Fruit fly (Drosophila melanogaster): ENCODE data around the gene mtgo.

mtgo gene

DNA sequence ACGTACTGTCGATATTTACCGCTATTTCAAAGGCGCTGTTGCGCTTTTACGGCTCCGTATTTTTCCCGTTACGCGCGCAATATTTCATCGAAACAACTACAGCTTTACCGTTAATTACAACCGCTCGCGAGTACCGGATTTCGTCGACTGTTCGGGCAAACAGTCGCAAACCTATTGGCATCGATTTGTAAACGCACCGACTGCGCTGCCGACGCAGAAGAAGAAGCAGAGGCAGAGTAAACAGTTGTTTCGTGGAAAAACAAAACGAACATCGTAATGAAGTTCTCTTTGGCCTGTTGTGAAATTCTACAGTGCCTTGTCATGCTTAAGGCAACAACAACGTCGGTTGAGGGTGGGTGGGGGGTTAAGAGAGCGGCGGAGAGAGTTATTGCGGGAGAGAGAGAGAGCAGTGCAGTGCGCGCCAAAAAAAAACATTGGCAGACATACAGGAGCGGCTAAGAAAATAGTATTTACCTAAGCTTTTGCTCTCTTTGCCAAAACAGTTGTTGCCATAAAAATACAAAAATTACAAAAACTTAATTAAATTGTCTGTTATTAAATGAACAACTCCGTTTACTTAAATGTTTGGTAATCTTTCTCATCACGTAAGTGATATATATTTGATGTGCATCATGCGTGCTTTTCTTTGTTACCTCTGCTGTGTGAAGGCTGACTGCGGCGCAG, 12.0 kb upstream of the mtgo start, which contains the start of gene CG5953:
CG5953 (minus strand) TSS at position 176 of the 684 bp plus-strand sequence.
- TF ChIP-seq CG7045 (GFP tag; optimal IDR thresholded peaks at IDR 0.05) = peak; percentile 92
- peak; percentile 96 for TF ChIP-seq CG33017 (tag; optimal IDR thresholded peaks at IDR 0.05)
- TF ChIP-seq CG5204 (GFP tag; optimal IDR thresholded peaks at IDR 0.05) = peak; percentile 89
- peak; percentile 86 for TF ChIP-seq kay (GFP tag; ENCODE audit: borderline replicate concordance)
- TF ChIP-seq CG1620 (GFP tag; optimal IDR thresholded peaks at IDR 0.05) = peak; percentile 45
- TF ChIP-seq CG7101 (tag; optimal IDR thresholded peaks at IDR 0.05) = peak; percentile 95
- peak; percentile 100 for TF ChIP-seq ovo (GFP tag; optimal IDR thresholded peaks at IDR 0.05)
- TF ChIP-seq Hr96 (GFP tag; optimal IDR thresholded peaks at IDR 0.05) = peak; percentile 75
- TF ChIP-seq CG11617 (GFP tag; optimal IDR thresholded peaks at IDR 0.05) = peak; percentile 90
- peak; percentile 63 for TF ChIP-seq Clk (GFP tag; optimal IDR thresholded peaks at IDR 0.05)
- peak; percentile 89 for TF ChIP-seq CG14711 (tag; optimal IDR thresholded peaks at IDR 0.05)
- TF ChIP-seq pad (GFP tag; optimal IDR thresholded peaks at IDR 0.05) = peak; percentile 76
- TF ChIP-seq CG12768 (GFP tag; optimal IDR thresholded peaks at IDR 0.05) = peak; percentile 94
- TF ChIP-seq cnc (optimal IDR thresholded peaks at IDR 0.05) = peak; percentile 94 to 99
- TF ChIP-seq Mnt (GFP tag; optimal IDR thresholded peaks at IDR 0.05) = peak; percentile 62
- peak; percentile 68 for TF ChIP-seq toe (GFP tag; optimal IDR thresholded peaks at IDR 0.05)
- TF ChIP-seq cic (GFP tag; optimal IDR thresholded peaks at IDR 0.05) = peak; percentile 86
- TF ChIP-seq Crg-1 (GFP tag; optimal IDR thresholded peaks at IDR 0.05) = peak; percentile 64
- peak; percentile 89 for TF ChIP-seq bab1 (GFP tag; optimal IDR thresholded peaks at IDR 0.05)
- peak; percentile 74 for TF ChIP-seq tj (GFP tag; optimal IDR thresholded peaks at IDR 0.05)

DNA sequence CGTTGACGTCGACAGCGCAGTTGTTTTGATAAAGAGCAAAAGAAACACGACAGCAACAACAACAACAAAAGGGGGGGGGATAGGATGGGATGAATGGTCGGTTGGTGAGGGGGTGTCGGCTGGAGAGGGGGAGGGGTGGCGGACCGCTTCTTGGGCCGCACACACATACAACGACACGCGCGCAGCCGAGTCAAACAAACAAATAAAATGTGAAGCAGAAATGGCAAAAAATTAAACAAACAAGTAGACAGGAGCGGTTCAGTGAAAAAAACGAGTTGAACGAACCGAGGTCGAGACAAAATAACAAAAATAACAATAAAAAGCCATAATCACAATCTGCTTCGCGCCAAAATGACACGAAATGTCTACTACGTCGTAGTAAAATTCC, 11.4 kb upstream of the mtgo start:
- TF ChIP-seq cnc (optimal IDR thresholded peaks at IDR 0.05) = no peak
- TF ChIP-seq CG12768 (GFP tag; optimal IDR thresholded peaks at IDR 0.05) = peak; percentile 35
- TF ChIP-seq CG7045 (GFP tag; optimal IDR thresholded peaks at IDR 0.05) = no peak
- no peak for TF ChIP-seq Hr96 (GFP tag; optimal IDR thresholded peaks at IDR 0.05)
- TF ChIP-seq tj (GFP tag; optimal IDR thresholded peaks at IDR 0.05) = peak; percentile 21
- TF ChIP-seq Mnt (GFP tag; optimal IDR thresholded peaks at IDR 0.05) = no peak
- peak; percentile 52 for TF ChIP-seq kay (GFP tag; ENCODE audit: borderline replicate concordance)
- peak; percentile 53 for TF ChIP-seq ovo (GFP tag; optimal IDR thresholded peaks at IDR 0.05)
- TF ChIP-seq cic (GFP tag; optimal IDR thresholded peaks at IDR 0.05) = peak; percentile 39
- TF ChIP-seq pad (GFP tag; optimal IDR thresholded peaks at IDR 0.05) = peak; percentile 63
- TF ChIP-seq Crg-1 (GFP tag; optimal IDR thresholded peaks at IDR 0.05) = peak; percentile 28
- no peak for TF ChIP-seq CG14711 (tag; optimal IDR thresholded peaks at IDR 0.05)

DNA sequence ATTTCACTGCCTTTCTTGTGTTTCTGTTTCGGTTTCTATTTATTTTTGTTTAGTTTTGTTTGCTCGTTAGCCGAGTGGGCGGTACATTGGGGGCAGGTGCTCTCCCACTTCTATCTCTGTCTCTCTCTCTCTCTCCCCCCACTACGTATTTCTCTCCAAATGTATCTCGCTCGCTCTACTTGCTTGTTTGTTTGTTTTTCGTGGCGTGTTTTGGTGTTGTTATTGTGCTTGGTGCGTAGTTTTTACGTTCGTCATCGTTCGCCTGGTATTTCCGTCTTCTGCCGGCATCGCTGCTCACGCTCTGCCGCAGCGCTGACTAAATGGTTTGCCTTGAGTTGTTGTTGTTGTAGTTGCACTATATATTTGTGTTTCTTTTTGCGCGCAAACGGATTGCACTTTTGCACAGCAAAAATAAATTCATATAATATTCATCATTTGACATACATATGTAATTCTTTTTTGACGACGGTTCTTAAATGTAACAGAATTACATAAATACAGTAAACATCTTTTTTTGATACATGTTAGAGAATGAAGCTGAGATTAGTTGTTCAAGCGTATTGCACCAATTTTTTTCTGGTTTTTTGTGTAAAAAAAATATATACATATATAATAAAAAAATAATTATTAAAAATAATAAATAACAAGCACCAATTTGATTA, 10.5 kb upstream of the mtgo start:
- TF ChIP-seq CG5204 (GFP tag; optimal IDR thresholded peaks at IDR 0.05) (no peak), CG7045 (GFP tag; optimal IDR thresholded peaks at IDR 0.05) (peak; percentile 1), CG33017 (tag; optimal IDR thresholded peaks at IDR 0.05) (peak; percentile 28), CG12768 (GFP tag; optimal IDR thresholded peaks at IDR 0.05) (peak; percentile 81), CG14711 (tag; optimal IDR thresholded peaks at IDR 0.05) (no peak), CG11617 (GFP tag; optimal IDR thresholded peaks at IDR 0.05) (no peak), pad (GFP tag; optimal IDR thresholded peaks at IDR 0.05) (peak; percentile 39), cnc (optimal IDR thresholded peaks at IDR 0.05) (peak in 1 of 2 experiments; percentile 47), bab1 (GFP tag; optimal IDR thresholded peaks at IDR 0.05) (peak; percentile 24), cic (GFP tag; optimal IDR thresholded peaks at IDR 0.05) (peak; percentile 87), toe (GFP tag; optimal IDR thresholded peaks at IDR 0.05) (no peak), CG7101 (tag; optimal IDR thresholded peaks at IDR 0.05) (peak; percentile 26), tj (GFP tag; optimal IDR thresholded peaks at IDR 0.05) (peak; percentile 12), kay (GFP tag; ENCODE audit: borderline replicate concordance) (peak; percentile 94), Mnt (GFP tag; optimal IDR thresholded peaks at IDR 0.05) (peak; percentile 22)

DNA sequence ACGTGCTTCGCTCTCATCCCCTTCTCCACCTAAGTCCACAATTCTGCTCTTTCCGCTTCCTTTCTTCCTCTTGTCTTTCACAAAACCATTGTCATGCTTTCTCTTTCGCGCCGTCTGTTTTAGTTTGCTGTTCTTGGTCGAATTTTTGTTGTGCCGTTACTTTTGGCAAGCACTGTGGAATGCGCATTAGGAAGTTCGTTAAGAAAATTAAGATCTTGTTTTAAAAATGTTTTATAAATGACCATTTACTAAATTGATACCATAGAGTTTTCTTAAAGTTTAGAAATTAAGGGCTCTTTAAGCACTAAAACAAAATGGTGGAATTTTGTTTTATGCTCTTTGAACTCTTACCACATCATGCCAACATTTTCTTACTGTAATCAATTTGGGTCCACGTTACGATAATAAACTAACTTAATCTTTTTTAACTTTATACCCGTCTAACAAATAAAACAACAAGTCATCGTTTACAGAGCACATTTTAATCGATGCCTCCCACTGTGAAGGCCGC, 9.7 kb upstream of the mtgo start:
- TF ChIP-seq cnc (optimal IDR thresholded peaks at IDR 0.05) (peak; percentile 24 to 46), pad (GFP tag; optimal IDR thresholded peaks at IDR 0.05) (peak; percentile 66), CG14711 (tag; optimal IDR thresholded peaks at IDR 0.05) (peak; percentile 61), CG5204 (GFP tag; optimal IDR thresholded peaks at IDR 0.05) (peak; percentile 57), Mnt (GFP tag; optimal IDR thresholded peaks at IDR 0.05) (no peak), Hr96 (GFP tag; optimal IDR thresholded peaks at IDR 0.05) (peak; percentile 7), Clk (GFP tag; optimal IDR thresholded peaks at IDR 0.05) (no peak), CG11617 (GFP tag; optimal IDR thresholded peaks at IDR 0.05) (no peak), kay (GFP tag; ENCODE audit: borderline replicate concordance) (peak; percentile 77), CG1620 (GFP tag; optimal IDR thresholded peaks at IDR 0.05) (peak; percentile 24), CG12768 (GFP tag; optimal IDR thresholded peaks at IDR 0.05) (no peak), Crg-1 (GFP tag; optimal IDR thresholded peaks at IDR 0.05) (no peak), bab1 (GFP tag; optimal IDR thresholded peaks at IDR 0.05) (peak; percentile 12), ovo (GFP tag; optimal IDR thresholded peaks at IDR 0.05) (peak; percentile 22), CG7101 (tag; optimal IDR thresholded peaks at IDR 0.05) (peak; percentile 47), CG7045 (GFP tag; optimal IDR thresholded peaks at IDR 0.05) (no peak)

- TF ChIP-seq CG1620 (GFP tag; optimal IDR thresholded peaks at IDR 0.05) (peak; percentile 37), CG5204 (GFP tag; optimal IDR thresholded peaks at IDR 0.05) (peak; percentile 76), CG11617 (GFP tag; optimal IDR thresholded peaks at IDR 0.05) (peak; percentile 70), Mnt (GFP tag; optimal IDR thresholded peaks at IDR 0.05) (peak; percentile 17), cnc (optimal IDR thresholded peaks at IDR 0.05) (no peak), Crg-1 (GFP tag; optimal IDR thresholded peaks at IDR 0.05) (peak; percentile 19), pad (GFP tag; optimal IDR thresholded peaks at IDR 0.05) (peak; percentile 32), cic (GFP tag; optimal IDR thresholded peaks at IDR 0.05) (peak; percentile 57), CG14711 (tag; optimal IDR thresholded peaks at IDR 0.05) (peak; percentile 79), Hr96 (GFP tag; optimal IDR thresholded peaks at IDR 0.05) (peak; percentile 9), CG12768 (GFP tag; optimal IDR thresholded peaks at IDR 0.05) (peak; percentile 78), ovo (GFP tag; optimal IDR thresholded peaks at IDR 0.05) (peak; percentile 12), tj (GFP tag; optimal IDR thresholded peaks at IDR 0.05) (no peak), CG7045 (GFP tag; optimal IDR thresholded peaks at IDR 0.05) (peak; percentile 65), CG7101 (tag; optimal IDR thresholded peaks at IDR 0.05) (peak; percentile 83), toe (GFP tag; optimal IDR thresholded peaks at IDR 0.05) (peak; percentile 22), Clk (GFP tag; optimal IDR thresholded peaks at IDR 0.05) (peak; percentile 50), CG33017 (tag; optimal IDR thresholded peaks at IDR 0.05) (peak; percentile 83), bab1 (GFP tag; optimal IDR thresholded peaks at IDR 0.05) (peak; percentile 60), kay (GFP tag; ENCODE audit: borderline replicate concordance) (peak; percentile 69)
Observed at dm6 chr2L:16535673-16536144, 9.1 kb upstream of the mtgo start.
